Worm (Caenorhabditis elegans) whole organism, early embryonic: ENCODE results near the gene srg-50.

ENCODE experiments used
- B0310.2 ChIP-seq: sonication (generic microtip); optimal IDR thresholded peaks from 2 replicates; lab custom pipeline; 2016; ENCODE audit warnings: mild to moderate bottlenecking, missing genetic modification characterization, missing compliant biosample characterization
- F13C5.2 ChIP-seq: sonication (generic microtip); optimal IDR thresholded peaks from 2 replicates; lab custom pipeline; 2017; ENCODE audit warnings: mild to moderate bottlenecking, missing genetic modification characterization, inconsistent platforms, missing compliant biosample characterization
- aly-1 ChIP-seq: sonication (generic microtip); optimal IDR thresholded peaks from 2 replicates; lab custom pipeline; 2016; ENCODE audit warnings: missing genetic modification characterization, missing compliant biosample characterization
- ama-1 ChIP-seq: fragments of 150-350 bp; optimal IDR thresholded peaks from 2 replicates; lab custom pipeline; 2014
- ceh-13 ChIP-seq: fragments of 200-800 bp; sonication (Bioruptor generic); optimal IDR thresholded peaks from 2 replicates; lab custom pipeline; 2018; ENCODE audit warnings: mild to moderate bottlenecking, missing genetic modification characterization, missing compliant biosample characterization
- ceh-36 ChIP-seq: sonication (generic microtip); optimal IDR thresholded peaks from 2 replicates; lab custom pipeline; 2016; ENCODE audit warnings: missing genetic modification characterization, inconsistent platforms, missing compliant biosample characterization
- ets-7 ChIP-seq: sonication (generic microtip); optimal IDR thresholded peaks from 2 replicates; lab custom pipeline; 2016; ENCODE audit warnings: missing genotype, missing genetic modification characterization, missing compliant biosample characterization
- flt-1 ChIP-seq: fragments of 200-800 bp; sonication (Bioruptor generic); IDR thresholded peaks from 2 replicates; pipeline ENCODE4 v1.3.6; 2022; ENCODE audit warnings: missing genetic modification characterization, missing compliant biosample characterization
- hmbx-1 ChIP-seq: sonication (generic microtip); optimal IDR thresholded peaks from 2 replicates; lab custom pipeline; 2016; ENCODE audit warnings: mild to moderate bottlenecking, missing genetic modification characterization, missing compliant biosample characterization
- hmg-4 ChIP-seq: fragments of 200-800 bp; sonication (Bioruptor generic); optimal IDR thresholded peaks from 2 replicates; lab custom pipeline; 2018; ENCODE audit warnings: mild to moderate bottlenecking, missing genetic modification characterization, missing compliant biosample characterization
- hnd-1 ChIP-seq: sonication (generic microtip); optimal IDR thresholded peaks from 2 replicates; lab custom pipeline; 2016; ENCODE audit warnings: missing genetic modification characterization, missing compliant biosample characterization
- pes-1 ChIP-seq: fragments of 200-800 bp; sonication (Bioruptor generic); IDR thresholded peaks from 2 replicates; pipeline ENCODE4 v1.3.6; 2022; ENCODE audit warnings: missing genetic modification reagents, missing genetic modification characterization, missing compliant biosample characterization
- scrt-1 ChIP-seq: fragments of 200-800 bp; sonication (Bioruptor generic); IDR thresholded peaks from 2 replicates; pipeline ENCODE4 v1.3.6; 2022; ENCODE audit warnings: missing genetic modification characterization, missing compliant biosample characterization
- sea-1 ChIP-seq: fragments of 200-800 bp; sonication (Bioruptor generic); conservative IDR thresholded peaks from 2 replicates; pipeline ENCODE4 v1.3.6; 2022; ENCODE audit warnings: missing genetic modification characterization, missing compliant biosample characterization
- tbx-11 ChIP-seq: fragments of 200-800 bp; sonication (Bioruptor generic); IDR thresholded peaks from 2 replicates; pipeline ENCODE4 v1.3.6; 2022; ENCODE audit warnings: missing genetic modification characterization, missing compliant biosample characterization
- tbx-37 ChIP-seq: fragments of 200-800 bp; sonication (Bioruptor generic); conservative IDR thresholded peaks from 2 replicates; pipeline ENCODE4 v1.3.6; 2022; ENCODE audit warnings: missing genetic modification reagents, missing genetic modification characterization, missing compliant biosample characterization
- tra-4 ChIP-seq: sonication (generic microtip); optimal IDR thresholded peaks from 2 replicates; lab custom pipeline; 2017; ENCODE audit warnings: missing genetic modification characterization, missing compliant biosample characterization

Gene srg-50

ce11 chrIV:7081214-7081613, 6.3 kb upstream of the srg-50 start, which contains the start of gene Y43B11AR.1:
Gene Y43B11AR.1, plus strand, starts transcription at chrIV:7081514.
- TF ChIP-seq ceh-36 (no peak), hnd-1 (tag; lab: Kevin White, UChicago) (no peak), scrt-1 (GFP tag; lab: Robert Waterston, UW) (no peak), tbx-37 (GFP tag; lab: Robert Waterston, UW) (no peak)

ce11 chrIV:7072110-7072509, 2.9 kb downstream of the srg-50 start, which contains the start of gene srg-48:
Gene srg-48, plus strand, starts transcription at chrIV:7072410.
- TF ChIP-seq F13C5.2 (tag; lab: Kevin White, UChicago), result no peak
- no peak for TF ChIP-seq scrt-1 (GFP tag; lab: Robert Waterston, UW)
- no peak for TF ChIP-seq pes-1 (GFP tag; lab: Robert Waterston, UW)
- TF ChIP-seq B0310.2 (tag; lab: Kevin White, UChicago), result no peak
- TF ChIP-seq hmg-4, result no peak
- no peak for TF ChIP-seq ceh-36
- TF ChIP-seq hnd-1 (tag; lab: Kevin White, UChicago), result no peak
- TF ChIP-seq ets-7, result no peak
- TF ChIP-seq aly-1 (tag; lab: Kevin White, UChicago), result no peak
- TF ChIP-seq hmbx-1, result no peak
- TF ChIP-seq tbx-11 (GFP tag; lab: Robert Waterston, UW), result no peak
- TF ChIP-seq tbx-37 (GFP tag; lab: Robert Waterston, UW), result no peak

- TF ChIP-seq sea-1 (GFP tag; lab: Robert Waterston, UW) (no peak), scrt-1 (GFP tag; lab: Robert Waterston, UW) (no peak), pes-1 (GFP tag; lab: Robert Waterston, UW) (no peak), tbx-37 (GFP tag; lab: Robert Waterston, UW) (no peak), ama-1 (lab: Kevin White, UChicago) (no peak), flt-1 (no peak), tra-4 (tag; lab: Kevin White, UChicago) (no peak), aly-1 (tag; lab: Kevin White, UChicago) (no peak)
Measured at ce11 chrIV:7067446-7067845, 7.5 kb downstream of the srg-50 start.

- TF ChIP-seq ama-1 (lab: Kevin White, UChicago), result no peak
- no peak for TF ChIP-seq hmbx-1
- no peak for TF ChIP-seq ets-7
- no peak for TF ChIP-seq sea-1 (GFP tag; lab: Robert Waterston, UW)
- no peak for TF ChIP-seq flt-1
- no peak for TF ChIP-seq pes-1 (GFP tag; lab: Robert Waterston, UW)
- no peak for TF ChIP-seq aly-1 (tag; lab: Kevin White, UChicago)
- no peak for TF ChIP-seq tbx-37 (GFP tag; lab: Robert Waterston, UW)
- TF ChIP-seq tbx-11 (GFP tag; lab: Robert Waterston, UW), result no peak
- TF ChIP-seq hmg-4, result no peak
- no peak for TF ChIP-seq B0310.2 (tag; lab: Kevin White, UChicago)
Measured at ce11 chrIV:7065022-7065421, 9.9 kb downstream of the srg-50 start, which contains the start of gene Y43B11AL.1. Gene Y43B11AL.1, plus strand, starts transcription at chrIV:7065322.

DNA sequence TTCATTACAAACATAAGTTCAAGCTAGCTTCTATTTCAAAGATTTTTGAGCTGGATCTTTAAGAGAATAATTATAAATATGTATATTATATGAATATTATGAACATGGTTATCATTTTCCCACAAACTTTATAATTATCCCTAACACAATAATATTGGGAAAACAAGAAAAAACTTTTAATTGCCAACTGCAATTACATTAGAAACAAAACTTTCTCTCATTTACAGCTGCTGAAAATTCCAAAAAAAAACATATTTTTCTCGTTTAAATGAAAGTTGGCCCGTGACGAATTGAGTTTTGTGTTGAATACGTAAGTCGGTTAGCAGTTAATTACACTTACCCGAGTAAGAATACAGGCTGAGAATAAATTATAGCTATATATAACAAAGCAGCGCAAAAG, 12.3 kb downstream of the srg-50 start:
- TF ChIP-seq pes-1 (GFP tag; lab: Robert Waterston, UW) (no peak), ceh-36 (no peak), flt-1 (no peak), B0310.2 (tag; lab: Kevin White, UChicago) (no peak), hnd-1 (tag; lab: Kevin White, UChicago) (no peak), tbx-11 (GFP tag; lab: Robert Waterston, UW) (no peak), tra-4 (tag; lab: Kevin White, UChicago) (no peak), ets-7 (no peak), aly-1 (tag; lab: Kevin White, UChicago) (no peak), ama-1 (lab: Kevin White, UChicago) (no peak)

ce11 chrIV:7057677-7058076, 17.3 kb downstream of the srg-50 start, which contains the start of gene srx-50:
Gene srx-50, plus strand, starts transcription at chrIV:7057977.
- TF ChIP-seq B0310.2 (tag; lab: Kevin White, UChicago), result no peak
- TF ChIP-seq ceh-36, result no peak
- no peak for TF ChIP-seq hnd-1 (tag; lab: Kevin White, UChicago)
- TF ChIP-seq scrt-1 (GFP tag; lab: Robert Waterston, UW), result no peak
- TF ChIP-seq aly-1 (tag; lab: Kevin White, UChicago), result no peak
- no peak for TF ChIP-seq flt-1
- no peak for TF ChIP-seq ceh-13 (GFP tag; lab: Kevin White, UChicago)
- no peak for TF ChIP-seq pes-1 (GFP tag; lab: Robert Waterston, UW)

DNA sequence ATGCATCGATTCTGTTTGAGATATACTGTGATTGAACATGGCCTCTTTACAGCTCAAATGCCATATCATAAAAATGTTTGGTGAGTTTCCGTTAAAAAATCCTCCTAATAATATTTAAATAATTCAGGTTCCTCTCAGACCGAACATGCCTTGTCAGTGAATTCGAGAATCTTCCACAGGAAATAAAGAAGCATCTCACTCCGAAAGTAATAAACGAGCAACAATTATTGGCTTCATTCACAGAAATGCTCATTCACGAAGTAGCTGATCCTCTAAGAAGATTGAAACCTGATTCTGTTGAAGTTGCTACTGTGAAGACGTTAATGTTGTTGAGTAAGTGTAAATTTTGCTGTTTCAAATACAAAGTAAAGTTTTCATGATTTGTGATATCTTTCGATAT, 22.8 kb downstream of the srg-50 start:
- TF ChIP-seq tbx-11 (GFP tag; lab: Robert Waterston, UW), result no peak
- no peak for TF ChIP-seq ceh-13 (GFP tag; lab: Kevin White, UChicago)
- TF ChIP-seq aly-1 (tag; lab: Kevin White, UChicago), result no peak
- TF ChIP-seq ceh-36, result no peak
- TF ChIP-seq scrt-1 (GFP tag; lab: Robert Waterston, UW), result no peak
- no peak for TF ChIP-seq B0310.2 (tag; lab: Kevin White, UChicago)
- TF ChIP-seq flt-1, result no peak
- no peak for TF ChIP-seq hmbx-1
- no peak for TF ChIP-seq F13C5.2 (tag; lab: Kevin White, UChicago)
- TF ChIP-seq tra-4 (tag; lab: Kevin White, UChicago), result no peak
- TF ChIP-seq hnd-1 (tag; lab: Kevin White, UChicago), result no peak
- no peak for TF ChIP-seq sea-1 (GFP tag; lab: Robert Waterston, UW)
- no peak for TF ChIP-seq ets-7
- no peak for TF ChIP-seq ama-1 (lab: Kevin White, UChicago)
- no peak for TF ChIP-seq pes-1 (GFP tag; lab: Robert Waterston, UW)
- no peak for TF ChIP-seq hmg-4

DNA sequence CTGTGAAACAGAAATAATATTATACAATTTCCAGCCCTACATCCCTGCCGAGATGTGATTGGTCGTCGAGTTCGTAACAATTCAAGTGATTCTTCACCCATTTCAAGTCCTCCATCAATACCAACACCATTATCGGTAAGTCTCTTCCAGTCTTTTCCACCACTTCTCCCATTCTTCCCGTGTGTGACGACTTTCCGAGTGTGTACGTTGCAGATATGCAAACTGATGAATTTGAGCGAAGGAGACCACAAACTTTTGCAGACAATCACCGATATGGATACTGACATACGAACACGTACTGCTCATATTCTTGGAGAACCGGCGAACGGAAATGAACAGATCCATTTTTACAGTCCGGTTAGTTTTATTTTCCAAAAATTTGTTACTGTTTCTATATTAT, 23.4 kb downstream of the srg-50 start:
- no peak for TF ChIP-seq B0310.2 (tag; lab: Kevin White, UChicago)
- no peak for TF ChIP-seq hmg-4
- no peak for TF ChIP-seq tbx-37 (GFP tag; lab: Robert Waterston, UW)
- no peak for TF ChIP-seq sea-1 (GFP tag; lab: Robert Waterston, UW)
- TF ChIP-seq scrt-1 (GFP tag; lab: Robert Waterston, UW), result no peak
- TF ChIP-seq ceh-36, result no peak
- no peak for TF ChIP-seq hnd-1 (tag; lab: Kevin White, UChicago)
- no peak for TF ChIP-seq pes-1 (GFP tag; lab: Robert Waterston, UW)
- no peak for TF ChIP-seq F13C5.2 (tag; lab: Kevin White, UChicago)
- TF ChIP-seq ceh-13 (GFP tag; lab: Kevin White, UChicago), result no peak
- no peak for TF ChIP-seq tra-4 (tag; lab: Kevin White, UChicago)
- no peak for TF ChIP-seq tbx-11 (GFP tag; lab: Robert Waterston, UW)
